Worm (Caenorhabditis elegans): ENCODE measurements around the gene nhr-195.

ce11 chrV:8942437-8942978 lies 29.7 kb downstream of the nhr-195 start:
- no peak for TF ChIP-seq T22C8.4 (GFP tag; IDR thresholded peaks at IDR 0.05)
- TF ChIP-seq ref-1 (GFP tag; conservative IDR thresholded peaks at IDR 0.05), result no peak
- no peak for TF ChIP-seq tab-1 (GFP tag; IDR thresholded peaks at IDR 0.05)
- no peak for TF ChIP-seq flt-1 (GFP tag; IDR thresholded peaks at IDR 0.05)
- no peak for TF ChIP-seq med-1 (GFP tag; optimal IDR thresholded peaks at IDR 0.05; ENCODE audit: insufficient read depth)
- no peak for TF ChIP-seq ztf-29 (GFP tag; IDR thresholded peaks at IDR 0.05)
- TF ChIP-seq ztf-23 (GFP tag; IDR thresholded peaks at IDR 0.05), result no peak
- TF ChIP-seq klf-2 (GFP tag; conservative IDR thresholded peaks at IDR 0.05), result no peak
- TF ChIP-seq cog-1 (tag; optimal IDR thresholded peaks at IDR 0.05), result no peak

All from whole organism, midembryonic.